Worm (Caenorhabditis elegans) whole organism, L4/young adult: ENCODE data around the gene cyp-13A6.

Experiments
- W03F9.2 ChIP-seq: fragments of 150-350 bp; optimal IDR thresholded peaks from 2 replicates; lab custom pipeline; 2014; ENCODE audit warnings: missing biosample characterization, missing genetic modification characterization
- dao-5 ChIP-seq: sonication (generic microtip); optimal IDR thresholded peaks from 2 replicates; lab custom pipeline; 2016; ENCODE audit warnings: missing genotype, missing genetic modification characterization, moderate library complexity, missing compliant biosample characterization
- him-1 ChIP-seq: sonication (generic microtip); optimal IDR thresholded peaks from 2 replicates; lab custom pipeline; 2016; ENCODE audit warnings: missing genotype, missing genetic modification reagents, missing genetic modification characterization, missing compliant biosample characterization

cyp-13A6 gene

ce11 chrII:9802642-9803041 is at the start of gene cyp-13A6:
TSS of gene cyp-13A6 (minus strand) at chrII:9802821.
- TF ChIP-seq him-1 = no peak
- TF ChIP-seq dao-5 (tag; lab: Kevin White, UChicago) = no peak
- no peak for TF ChIP-seq W03F9.2

DNA sequence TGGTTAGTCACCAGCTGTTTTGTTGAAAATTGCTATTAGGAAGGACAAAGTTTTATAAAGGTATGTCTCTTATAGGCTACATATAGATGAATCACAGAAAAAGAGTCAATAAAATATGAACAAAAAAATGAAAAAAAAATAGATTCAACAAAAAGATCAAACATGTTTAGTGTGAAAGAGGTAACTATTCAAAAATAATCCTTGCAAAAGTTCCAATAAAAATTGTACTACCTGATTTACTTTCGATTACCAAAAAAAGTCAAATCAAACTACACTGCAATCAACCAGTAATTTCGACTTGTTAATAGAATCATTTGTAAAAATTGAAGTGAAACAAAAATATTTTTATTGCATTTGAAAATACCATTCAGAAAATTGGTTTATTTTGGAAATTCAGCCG is 48.3 kb upstream of the cyp-13A6 start, which contains the start of gene ZK938.10:
Gene ZK938.10 (minus strand): TSS at position 101 of the 400 bp plus-strand sequence.
- TF ChIP-seq W03F9.2 (no peak), him-1 (no peak), dao-5 (tag; lab: Kevin White, UChicago) (no peak)

ce11 chrII:9849497-9849896 is 46.9 kb upstream of the cyp-13A6 start, which contains the start of gene old-2:
TSS of gene old-2 (minus strand) at chrII:9849597.
- no peak for TF ChIP-seq him-1
- no peak for TF ChIP-seq dao-5 (tag; lab: Kevin White, UChicago)
- no peak for TF ChIP-seq W03F9.2

- no peak for TF ChIP-seq W03F9.2
- no peak for TF ChIP-seq him-1
- TF ChIP-seq dao-5 (tag; lab: Kevin White, UChicago) = no peak
Observed at ce11 chrII:9845239-9845638, 42.6 kb upstream of the cyp-13A6 start, which contains the start of gene chil-9. TSS of gene chil-9 (minus strand) at chrII:9845339.

ce11 chrII:9841985-9842505 is 39.4 kb upstream of the cyp-13A6 start, which contains the start of gene rnh-1.2:
TSS of gene rnh-1.2 (minus strand) at chrII:9842035.
- TF ChIP-seq W03F9.2 = no peak
- no peak for TF ChIP-seq him-1
- no peak for TF ChIP-seq dao-5 (tag; lab: Kevin White, UChicago)

DNA sequence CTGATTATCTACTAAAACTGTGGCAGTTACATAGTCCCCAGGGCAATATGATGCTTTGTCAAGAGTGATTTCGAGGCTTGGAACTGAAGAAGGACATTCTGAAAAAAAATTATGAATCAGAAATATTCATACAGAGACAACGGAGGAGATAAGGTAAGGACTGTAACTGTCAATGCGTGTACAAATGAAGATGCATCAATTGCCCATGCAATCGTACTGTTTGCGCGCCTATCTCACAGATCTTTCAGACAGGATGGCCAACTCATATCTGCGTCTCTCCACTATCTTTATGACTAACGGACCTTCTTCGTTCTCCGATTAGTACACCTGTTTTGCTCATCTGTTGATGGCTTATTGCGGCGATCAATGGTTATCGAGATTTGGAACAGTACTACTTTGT is 37.7 kb upstream of the cyp-13A6 start, which contains the start of gene ZK938.11:
Gene ZK938.11 (minus strand): TSS at position 101 of the 400 bp plus-strand sequence.
- no peak for TF ChIP-seq him-1
- no peak for TF ChIP-seq dao-5 (tag; lab: Kevin White, UChicago)
- no peak for TF ChIP-seq W03F9.2

- no peak for TF ChIP-seq him-1
- no peak for TF ChIP-seq dao-5 (tag; lab: Kevin White, UChicago)
- TF ChIP-seq W03F9.2 = no peak
Observed at ce11 chrII:9838260-9838935, 35.8 kb upstream of the cyp-13A6 start, which contains the start of gene arrd-4. TSS of gene arrd-4 (minus strand) at chrII:9838310.

DNA sequence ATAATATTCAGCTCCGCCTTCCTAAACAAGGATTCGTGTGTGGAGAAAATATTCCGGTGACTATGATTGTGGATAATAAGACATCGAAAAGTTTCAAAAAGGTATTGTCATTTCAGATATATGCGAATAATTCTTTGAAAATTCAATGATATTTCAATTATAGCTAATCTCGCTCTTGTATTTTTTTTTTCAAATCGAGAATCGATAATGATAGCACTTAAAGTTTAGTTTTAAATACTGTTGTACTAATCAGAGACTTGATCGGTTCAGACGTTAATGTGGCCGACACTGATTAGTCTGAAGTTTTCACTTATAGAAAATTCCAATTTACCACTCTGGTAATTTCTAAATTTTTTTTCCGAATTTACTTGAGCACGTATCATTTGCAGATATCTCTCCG is 33.3 kb upstream of the cyp-13A6 start:
- TF ChIP-seq W03F9.2 (no peak), him-1 (no peak), dao-5 (tag; lab: Kevin White, UChicago) (no peak)

DNA sequence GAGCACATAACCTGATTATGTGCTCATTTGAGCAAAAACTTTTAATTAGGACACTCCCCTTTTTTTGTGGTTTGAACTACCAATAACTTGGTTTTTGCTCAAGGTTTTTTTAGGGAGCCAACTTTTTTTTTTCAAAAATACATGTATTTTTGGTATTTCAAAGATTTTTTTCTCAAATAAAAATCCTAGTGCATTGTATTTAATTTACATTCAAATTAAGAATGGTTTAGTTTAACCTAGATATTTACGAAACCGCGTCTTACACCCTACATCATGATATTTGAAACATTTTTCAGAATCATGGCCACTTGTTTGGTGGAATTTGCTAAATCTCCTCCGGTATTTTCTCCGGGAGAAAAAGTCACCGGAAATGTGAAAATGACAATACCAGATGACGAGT is 32.3 kb upstream of the cyp-13A6 start, which contains the start of gene arrd-5:
Gene arrd-5 (plus strand): TSS at position 301 of the 400 bp plus-strand sequence.
- no peak for TF ChIP-seq dao-5 (tag; lab: Kevin White, UChicago)
- no peak for TF ChIP-seq him-1
- TF ChIP-seq W03F9.2 = no peak

DNA sequence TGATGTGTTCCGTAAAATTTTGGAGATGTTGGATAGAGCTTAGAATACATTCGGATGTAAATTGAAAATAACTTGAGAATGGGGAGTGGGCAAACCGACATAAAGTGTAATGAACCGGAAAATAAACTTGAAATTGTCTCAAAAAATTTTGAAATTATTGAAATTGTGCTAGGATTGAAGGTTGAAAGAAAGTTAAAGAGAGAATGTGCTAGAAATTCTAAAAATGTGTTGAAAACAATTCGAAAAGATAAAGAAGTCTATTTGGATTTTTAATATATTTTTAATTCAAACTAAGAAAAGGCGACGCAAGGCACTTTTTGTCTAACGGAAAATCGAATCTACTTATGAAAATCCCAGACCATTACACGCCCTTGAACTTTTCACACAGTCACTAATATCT is 31.2 kb upstream of the cyp-13A6 start, which contains the start of gene ZK938.3:
Gene ZK938.3 (minus strand): TSS at position 101 of the 400 bp plus-strand sequence.
- TF ChIP-seq him-1 = no peak
- TF ChIP-seq W03F9.2 = no peak
- no peak for TF ChIP-seq dao-5 (tag; lab: Kevin White, UChicago)

DNA sequence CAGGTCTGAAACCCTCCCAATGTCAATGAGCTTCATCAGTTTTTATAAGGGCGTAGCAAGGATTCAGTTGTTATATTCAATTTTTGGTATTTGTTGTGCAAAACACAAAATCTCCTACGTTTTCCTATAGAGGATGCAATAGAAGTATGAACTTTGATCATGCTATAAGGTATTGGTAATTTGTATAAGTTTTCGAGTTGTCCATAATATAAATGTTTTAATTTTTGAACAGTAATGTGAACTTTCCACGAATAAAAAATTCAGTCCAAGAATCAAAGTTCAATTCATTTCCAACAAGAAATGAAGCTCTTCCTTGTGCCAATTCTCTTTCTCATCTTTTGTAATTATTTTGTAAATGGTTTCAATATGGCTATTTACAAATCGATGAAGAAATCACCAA is 28.4 kb upstream of the cyp-13A6 start, which contains the start of gene ZK938.12:
Gene ZK938.12 (plus strand): TSS at position 301 of the 400 bp plus-strand sequence.
- no peak for TF ChIP-seq him-1
- TF ChIP-seq dao-5 (tag; lab: Kevin White, UChicago) = no peak
- no peak for TF ChIP-seq W03F9.2

DNA sequence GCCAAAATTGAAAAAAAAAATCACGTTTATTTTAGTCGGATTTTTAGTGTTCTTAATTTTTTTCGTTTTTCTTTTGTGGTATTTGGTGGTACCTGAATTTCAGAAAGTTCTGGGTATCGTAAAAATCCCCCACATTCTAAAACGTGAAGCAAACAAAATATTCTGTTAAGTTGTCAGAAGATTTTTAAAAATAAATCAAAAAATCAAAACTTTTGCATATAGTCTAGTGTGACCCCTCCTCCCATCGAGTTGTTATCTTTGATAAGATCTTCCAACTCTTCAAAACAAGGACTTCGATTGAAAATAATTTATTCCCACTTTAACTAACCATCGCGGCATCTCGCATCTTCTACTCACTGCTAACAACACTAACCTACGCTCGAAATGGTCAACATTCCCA is 26.5 kb upstream of the cyp-13A6 start, which contains the start of gene ZK938.1:
Gene ZK938.1 (plus strand): TSS at position 301 of the 400 bp plus-strand sequence.
- TF ChIP-seq dao-5 (tag; lab: Kevin White, UChicago) = no peak
- no peak for TF ChIP-seq W03F9.2
- TF ChIP-seq him-1 = no peak

- TF ChIP-seq dao-5 (tag; lab: Kevin White, UChicago) = no peak
- TF ChIP-seq W03F9.2 = no peak
- no peak for TF ChIP-seq him-1
Observed at ce11 chrII:9828502-9828901, 25.9 kb upstream of the cyp-13A6 start.

- TF ChIP-seq dao-5 (tag; lab: Kevin White, UChicago) (no peak), him-1 (no peak), W03F9.2 (no peak)
Observed at ce11 chrII:9827852-9828251, 25.2 kb upstream of the cyp-13A6 start, which contains the start of gene eyg-1. TSS of gene eyg-1 (minus strand) at chrII:9827952.

DNA sequence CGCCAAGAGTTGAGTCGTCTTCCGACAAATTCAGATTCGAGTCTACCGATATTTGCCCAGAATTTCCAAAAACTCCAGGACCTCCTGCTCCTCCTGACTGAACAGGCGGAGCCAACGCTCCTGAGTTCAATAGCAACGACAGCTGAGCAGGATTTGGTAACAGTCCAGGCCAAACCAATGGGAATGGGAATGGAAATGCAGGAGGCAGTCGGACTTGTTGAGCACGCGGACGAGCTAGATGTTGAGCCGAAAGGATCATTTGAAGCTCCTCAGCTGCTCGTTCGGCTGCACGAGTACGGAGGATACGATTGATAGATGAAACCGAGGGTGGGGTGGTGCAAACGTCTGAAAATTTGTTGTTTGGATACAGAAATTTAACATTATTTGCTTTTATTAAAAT is 24.3 kb upstream of the cyp-13A6 start:
- TF ChIP-seq dao-5 (tag; lab: Kevin White, UChicago) (no peak), him-1 (no peak), W03F9.2 (no peak)
